Fruit fly (Drosophila melanogaster): ENCODE data around the gene Cp36.

- TF ChIP-seq Myc (optimal IDR thresholded peaks at IDR 0.05) (no peak), Sin3A (optimal IDR thresholded peaks at IDR 0.05) (no peak), ttk (optimal IDR thresholded peaks at IDR 0.05) (no peak), h (optimal IDR thresholded peaks at IDR 0.05) (no peak), psq (optimal IDR thresholded peaks at IDR 0.05) (no peak), insv (optimal IDR thresholded peaks at IDR 0.05) (no peak)
Observed at dm6 chrX:8455019-8455555, 24.0 kb upstream of the Cp36 start, which contains the start of gene org-1.

Measured in Kc167 (cell line).